Worm (Caenorhabditis elegans) whole organism, L3 larva: ENCODE results near the gene F35F10.6.

ENCODE experiments used
- ZK546.5 ChIP-seq: sonication (generic microtip); optimal IDR thresholded peaks from 2 replicates; lab custom pipeline; 2017; ENCODE audit warnings: missing biosample characterization, missing genetic modification characterization
- aly-2 ChIP-seq: fragments of 150-350 bp; optimal IDR thresholded peaks from 2 replicates; lab custom pipeline; 2014; ENCODE audit warnings: missing biosample characterization, missing genetic modification characterization
- ama-1 ChIP-seq: fragments of 150-350 bp; optimal IDR thresholded peaks from 2 replicates; lab custom pipeline; 2018
- ceh-28 ChIP-seq: fragments of 150-350 bp; optimal IDR thresholded peaks from 2 replicates; lab custom pipeline; 2014; ENCODE audit warnings: missing biosample characterization, missing genetic modification reagents, missing genetic modification characterization
- ceh-82 ChIP-seq: fragments of 150-350 bp; optimal IDR thresholded peaks from 2 replicates; lab custom pipeline; 2014; ENCODE audit warnings: missing biosample characterization, missing genetic modification characterization
- ceh-9 ChIP-seq: sonication (generic microtip); optimal IDR thresholded peaks from 2 replicates; lab custom pipeline; 2018; ENCODE audit warnings: missing biosample characterization, missing genetic modification characterization
- daf-12 ChIP-seq: fragments of 150-350 bp; optimal IDR thresholded peaks from 2 replicates; lab custom pipeline; 2014; ENCODE audit warnings: missing biosample characterization, missing genetic modification reagents, missing genetic modification characterization
- egl-27 ChIP-seq: sonication (generic microtip); optimal IDR thresholded peaks from 4 replicates; lab custom pipeline; 2017; ENCODE audit warnings: missing biosample characterization, missing genetic modification reagents, missing genetic modification characterization
- egl-5 ChIP-seq: fragments of 150-350 bp; optimal IDR thresholded peaks from 2 replicates; lab custom pipeline; 2017; ENCODE audit warnings: missing biosample characterization, missing genetic modification reagents, missing genetic modification characterization, inconsistent platforms
- elt-1 ChIP-seq: fragments of 150-350 bp; optimal IDR thresholded peaks from 2 replicates; lab custom pipeline; 2014; ENCODE audit warnings: missing biosample characterization, missing genetic modification characterization
- elt-2 ChIP-seq: sonication (generic microtip); optimal IDR thresholded peaks from 2 replicates; lab custom pipeline; 2016; ENCODE audit warnings: missing genetic modification reagents, mild to moderate bottlenecking, missing genetic modification characterization, missing compliant biosample characterization
- elt-3 ChIP-seq, 3 experiments: fragments of 150-350 bp in 1 of 3; sonication (generic microtip) in 2 of 3; optimal IDR thresholded peaks; 2 replicates in 2 of 3; 4 replicates in 1 of 3; lab custom pipeline; 2014 to 2017; ENCODE audit warnings: missing biosample characterization in 3 of 3, missing genetic modification characterization in 3 of 3
- eor-1 ChIP-seq, 2 experiments: fragments of 150-350 bp; optimal IDR thresholded peaks; 2 replicates each; lab custom pipeline; 2014 to 2018; ENCODE audit warnings: missing biosample characterization in 2 of 2, missing genetic modification characterization in 2 of 2
- hmg-11 ChIP-seq: sonication (generic microtip); optimal IDR thresholded peaks from 2 replicates; lab custom pipeline; 2016; ENCODE audit warnings: missing genetic modification characterization, missing compliant biosample characterization
- jun-1 ChIP-seq: fragments of 150-350 bp; optimal IDR thresholded peaks from 2 replicates; lab custom pipeline; 2014; ENCODE audit warnings: missing biosample characterization, missing genetic modification reagents, missing genetic modification characterization
- lin-39 ChIP-seq: fragments of 150-350 bp; optimal IDR thresholded peaks from 2 replicates; lab custom pipeline; 2018; ENCODE audit warnings: missing biosample characterization, missing genetic modification reagents, missing genetic modification characterization
- lsy-12 ChIP-seq: sonication (generic microtip); optimal IDR thresholded peaks from 2 replicates; lab custom pipeline; 2016; ENCODE audit warnings: mild to moderate bottlenecking, missing genetic modification characterization, missing compliant biosample characterization
- mml-1 ChIP-seq: fragments of 150-350 bp; sonication (generic microtip); optimal IDR thresholded peaks from 3 replicates; lab custom pipeline; 2014; ENCODE audit warnings: missing biosample characterization, missing genetic modification characterization
- nfya-1 ChIP-seq: sonication (generic microtip); optimal IDR thresholded peaks from 2 replicates; lab custom pipeline; 2017; ENCODE audit warnings: missing genetic modification characterization, mild to moderate bottlenecking, missing compliant biosample characterization, antibody characterized with exemption, moderate library complexity; ENCODE audit not compliant: insufficient read depth
- nhr-11 ChIP-seq: fragments of 150-350 bp; optimal IDR thresholded peaks from 2 replicates; lab custom pipeline; 2014; ENCODE audit warnings: missing biosample characterization, missing genetic modification characterization
- nhr-12 ChIP-seq: fragments of 150-350 bp; optimal IDR thresholded peaks from 2 replicates; lab custom pipeline; 2014; ENCODE audit warnings: missing biosample characterization, missing genetic modification characterization
- nhr-237 ChIP-seq: fragments of 150-350 bp; optimal IDR thresholded peaks from 2 replicates; lab custom pipeline; 2014; ENCODE audit warnings: missing biosample characterization, missing genetic modification characterization
- nhr-25 ChIP-seq: sonication (generic microtip); optimal IDR thresholded peaks from 2 replicates; lab custom pipeline; 2017; ENCODE audit warnings: missing biosample characterization, missing genetic modification characterization
- nhr-28 ChIP-seq: fragments of 150-350 bp; optimal IDR thresholded peaks from 2 replicates; lab custom pipeline; 2014; ENCODE audit warnings: missing biosample characterization, missing genetic modification characterization
- nhr-43 ChIP-seq: sonication (generic microtip); optimal IDR thresholded peaks from 2 replicates; lab custom pipeline; 2016; ENCODE audit warnings: mild to moderate bottlenecking, missing genetic modification characterization, missing compliant biosample characterization; ENCODE audit not compliant: poor library complexity, severe bottlenecking
- nhr-76 ChIP-seq: fragments of 150-350 bp; sonication (generic microtip); optimal IDR thresholded peaks from 5 replicates; lab custom pipeline; 2014; ENCODE audit warnings: missing biosample characterization, missing genetic modification characterization
- nhr-77 ChIP-seq: fragments of 150-350 bp; optimal IDR thresholded peaks from 2 replicates; lab custom pipeline; 2014; ENCODE audit warnings: missing biosample characterization, missing genetic modification characterization
- pha-4 ChIP-seq: fragments of 150-350 bp; optimal IDR thresholded peaks from 2 replicates; lab custom pipeline; 2014; ENCODE audit warnings: missing biosample characterization, missing genetic modification reagents, missing genetic modification characterization
- pqm-1 ChIP-seq: fragments of 150-350 bp; optimal IDR thresholded peaks from 2 replicates; lab custom pipeline; 2017; ENCODE audit warnings: missing biosample characterization, missing genetic modification characterization, inconsistent platforms
- sea-2 ChIP-seq: fragments of 150-350 bp; sonication (generic microtip); optimal IDR thresholded peaks from 4 replicates; lab custom pipeline; 2014; ENCODE audit warnings: missing biosample characterization, missing genetic modification reagents, missing genetic modification characterization
- skn-1 ChIP-seq: fragments of 150-350 bp; optimal IDR thresholded peaks from 2 replicates; lab custom pipeline; 2014; ENCODE audit warnings: missing biosample characterization, missing genetic modification characterization
- tbx-2 ChIP-seq: sonication (generic microtip); optimal IDR thresholded peaks from 2 replicates; lab custom pipeline; 2016; ENCODE audit warnings: mild to moderate bottlenecking, missing genetic modification characterization, missing compliant biosample characterization
- unc-39 ChIP-seq: sonication (generic microtip); optimal IDR thresholded peaks from 4 replicates; lab custom pipeline; 2017; ENCODE audit warnings: missing biosample characterization, missing genetic modification characterization
- unc-62 ChIP-seq: fragments of 150-350 bp; sonication (generic microtip); optimal IDR thresholded peaks from 4 replicates; lab custom pipeline; 2014; ENCODE audit warnings: missing biosample characterization, missing genetic modification reagents, missing genetic modification characterization
- zag-1 ChIP-seq: fragments of 150-350 bp; optimal IDR thresholded peaks from 2 replicates; lab custom pipeline; 2014; ENCODE audit warnings: missing biosample characterization, missing genetic modification characterization
- ztf-11 ChIP-seq: fragments of 150-350 bp; optimal IDR thresholded peaks from 2 replicates; lab custom pipeline; 2014; ENCODE audit warnings: missing biosample characterization, missing genetic modification characterization

Gene F35F10.6

ce11 chrV:3278101-3278639 is 11.0 kb downstream of the F35F10.6 start, which contains the start of gene fbxa-64:
TSS of gene fbxa-64 (minus strand) at chrV:3278151.
- TF ChIP-seq nhr-12 (no peak), hmg-11 (tag; lab: Kevin White, UChicago) (peak; percentile 29)

DNA sequence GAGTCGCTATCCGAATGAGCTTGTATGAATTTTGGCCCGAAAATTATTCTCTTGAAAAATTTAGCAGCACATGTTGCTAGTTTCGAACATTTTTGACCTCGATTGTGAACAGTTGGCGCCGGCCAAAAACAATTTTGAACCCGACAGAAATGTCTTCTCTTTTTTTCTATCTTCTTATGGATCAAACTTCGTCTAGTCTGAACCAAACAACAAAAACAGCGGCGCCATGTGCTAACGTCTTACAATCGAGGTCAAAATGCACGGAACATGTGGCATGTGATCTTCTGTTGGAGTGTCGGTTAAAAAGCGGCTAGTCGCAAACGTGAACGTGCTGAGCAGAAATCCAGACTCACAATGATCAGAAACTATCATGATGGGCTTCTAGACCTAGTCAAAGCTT is 13.0 kb downstream of the F35F10.6 start:
- peak; percentile 32 for TF ChIP-seq lin-39 (tag; lab: Kevin White, UChicago)
- no peak for TF ChIP-seq aly-2 (tag; lab: Kevin White, UChicago)
- no peak for TF ChIP-seq unc-62 (GFP tag; lab: Kevin White, UChicago)
- TF ChIP-seq egl-5 (tag; lab: Kevin White, UChicago) = peak; percentile 26
- no peak for TF ChIP-seq jun-1 (tag; lab: Kevin White, UChicago)

DNA sequence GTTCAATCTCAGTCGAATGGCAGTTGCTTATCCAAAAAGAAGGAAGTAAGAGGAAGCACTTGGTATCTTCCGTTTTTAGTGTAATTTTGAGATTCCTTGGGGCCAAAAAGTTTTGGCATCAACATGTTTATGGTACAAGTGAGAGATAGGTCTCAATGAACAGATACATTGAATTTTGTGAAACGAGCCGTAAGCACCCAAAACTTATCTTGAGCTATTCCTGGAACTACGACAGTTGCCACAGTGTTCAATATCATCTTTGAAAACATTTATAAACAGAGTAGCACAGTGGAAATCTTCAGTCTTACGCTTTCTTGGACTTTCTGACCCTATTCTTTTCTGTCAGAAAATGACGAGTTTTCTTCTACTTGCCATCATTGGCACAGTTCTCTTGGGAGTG is 14.1 kb downstream of the F35F10.6 start, which contains the start of gene T28A11.3:
T28A11.3 (plus strand) TSS at position 301 of the 400 bp plus-strand sequence.
- TF ChIP-seq zag-1 (tag; lab: Kevin White, UChicago) (no peak), nhr-43 (tag; lab: Kevin White, UChicago) (no peak), elt-2 (tag; lab: Kevin White, UChicago) (no peak), pqm-1 (tag; lab: Kevin White, UChicago) (no peak), lin-39 (tag; lab: Kevin White, UChicago) (no peak), ama-1 (lab: Kevin White, UChicago) (no peak), tbx-2 (no peak), ceh-9 (no peak)

- TF ChIP-seq sea-2 (GFP tag; lab: Kevin White, UChicago) = no peak
- TF ChIP-seq ZK546.5 (tag; lab: Kevin White, UChicago) = no peak
- no peak for TF ChIP-seq zag-1 (tag; lab: Kevin White, UChicago)
- no peak for TF ChIP-seq pha-4
- TF ChIP-seq egl-27 (tag; lab: Kevin White, UChicago) = no peak
- no peak for TF ChIP-seq daf-12 (tag; lab: Kevin White, UChicago)
- no peak for TF ChIP-seq nfya-1 (tag; lab: Kevin White, UChicago)
- no peak for TF ChIP-seq eor-1 (tag; optimal IDR thresholded peaks at IDR 0.05; lab: Kevin White, UChicago)
- no peak for TF ChIP-seq elt-2 (tag; lab: Kevin White, UChicago)
- TF ChIP-seq ceh-28 (tag; lab: Kevin White, UChicago) = no peak
Observed at ce11 chrV:3273577-3274100, 15.5 kb downstream of the F35F10.6 start, which contains the start of gene T28A11.4. TSS of gene T28A11.4 (plus strand) at chrV:3274050.

DNA sequence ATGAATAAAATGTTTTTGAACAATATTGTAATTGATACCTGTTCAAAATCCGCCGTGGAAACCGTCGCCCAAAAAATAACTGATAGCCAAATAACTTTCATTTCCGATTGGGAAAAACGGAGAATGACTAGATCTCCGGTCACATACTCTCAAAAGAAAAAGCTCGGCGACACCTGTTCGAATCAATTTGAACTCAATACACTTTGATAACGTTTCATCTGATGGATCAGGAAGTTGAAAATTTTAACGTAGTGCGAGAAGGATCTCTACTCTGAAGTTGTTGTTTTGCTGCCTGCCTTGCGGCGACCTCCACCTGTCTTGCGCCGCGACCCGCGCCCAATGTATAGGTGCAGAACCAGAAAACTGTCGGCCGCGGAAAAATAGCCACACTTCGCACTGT is 16.0 kb downstream of the F35F10.6 start, which contains the start of gene T28A11.20:
T28A11.20 (minus strand) TSS at position 101 of the 400 bp plus-strand sequence.
- TF ChIP-seq ceh-82 (tag; lab: Kevin White, UChicago) (no peak), ceh-28 (tag; lab: Kevin White, UChicago) (no peak), ztf-11 (tag; lab: Kevin White, UChicago) (no peak), nhr-28 (no peak), skn-1 (no peak), elt-1 (tag; lab: Kevin White, UChicago) (no peak)

- no peak for TF ChIP-seq nhr-237 (tag; lab: Kevin White, UChicago)
- no peak for TF ChIP-seq elt-3 (tag; optimal IDR thresholded peaks at IDR 0.05; lab: Kevin White, UChicago)
- no peak for TF ChIP-seq nhr-11 (tag; lab: Kevin White, UChicago)
- no peak for TF ChIP-seq lsy-12 (tag; lab: Kevin White, UChicago)
- no peak for TF ChIP-seq nhr-76 (tag; lab: Kevin White, UChicago)
- TF ChIP-seq ZK546.5 (tag; lab: Kevin White, UChicago) = no peak
- no peak for TF ChIP-seq eor-1 (tag; optimal IDR thresholded peaks at IDR 0.05; lab: Kevin White, UChicago)
- no peak for TF ChIP-seq daf-12 (tag; lab: Kevin White, UChicago)
- TF ChIP-seq nfya-1 (tag; lab: Kevin White, UChicago) = no peak
- TF ChIP-seq unc-62 (GFP tag; lab: Kevin White, UChicago) = no peak
- no peak for TF ChIP-seq hmg-11 (tag; lab: Kevin White, UChicago)
- TF ChIP-seq nhr-25 (tag; lab: Kevin White, UChicago) = no peak
- no peak for TF ChIP-seq ztf-11 (tag; lab: Kevin White, UChicago)
- TF ChIP-seq mml-1 (tag; lab: Kevin White, UChicago) = no peak
- no peak for TF ChIP-seq jun-1 (tag; lab: Kevin White, UChicago)
- TF ChIP-seq egl-5 (tag; lab: Kevin White, UChicago) = no peak
- no peak for TF ChIP-seq nhr-77 (tag; lab: Kevin White, UChicago)
- TF ChIP-seq lin-39 (tag; lab: Kevin White, UChicago) = no peak
- TF ChIP-seq unc-39 (tag; lab: Kevin White, UChicago) = no peak
- TF ChIP-seq elt-1 (tag; lab: Kevin White, UChicago) = no peak
Observed at ce11 chrV:3269407-3269806, 19.8 kb downstream of the F35F10.6 start, which contains the start of gene T28A11.19. TSS of gene T28A11.19 (minus strand) at chrV:3269514.
